Worm (Caenorhabditis elegans) whole organism, L4/young adult: Measurements from ENCODE around the gene nhr-211.

Experiments used
- W03F9.2 ChIP-seq: fragments of 150-350 bp; optimal IDR thresholded peaks from 2 replicates; lab custom pipeline; 2014; ENCODE audit warnings: missing biosample characterization, missing genetic modification characterization
- dao-5 ChIP-seq: sonication (generic microtip); optimal IDR thresholded peaks from 2 replicates; lab custom pipeline; 2016; ENCODE audit warnings: missing genotype, missing genetic modification characterization, moderate library complexity, missing compliant biosample characterization
- him-1 ChIP-seq: sonication (generic microtip); optimal IDR thresholded peaks from 2 replicates; lab custom pipeline; 2016; ENCODE audit warnings: missing genotype, missing genetic modification reagents, missing genetic modification characterization, missing compliant biosample characterization

The nhr-211 gene

ce11 chrV:462263-462662, 24.5 kb upstream of the nhr-211 start, which contains the start of gene nhr-202:
Gene nhr-202, plus strand, starts transcription at chrV:462588.
- no peak for TF ChIP-seq dao-5
- TF ChIP-seq him-1 (tag; lab: Kevin White, UChicago), result no peak
- TF ChIP-seq W03F9.2, result no peak

ce11 chrV:464800-465199, 22.0 kb upstream of the nhr-211 start, which contains the start of gene nhr-201:
Gene nhr-201, plus strand, starts transcription at chrV:464828.
- TF ChIP-seq W03F9.2 (no peak), dao-5 (no peak), him-1 (tag; lab: Kevin White, UChicago) (no peak)

ce11 chrV:465355-465754, 21.4 kb upstream of the nhr-211 start:
- TF ChIP-seq dao-5 (no peak), him-1 (tag; lab: Kevin White, UChicago) (no peak), W03F9.2 (no peak)

- TF ChIP-seq dao-5 (no peak), W03F9.2 (no peak), him-1 (tag; lab: Kevin White, UChicago) (no peak)
Measured at ce11 chrV:467507-467906, 19.3 kb upstream of the nhr-211 start.

- TF ChIP-seq dao-5 (no peak), W03F9.2 (no peak)
Measured at ce11 chrV:468460-468859, 18.3 kb upstream of the nhr-211 start, which contains the start of gene srbc-57. Gene srbc-57, minus strand, starts transcription at chrV:468560.

- TF ChIP-seq him-1 (tag; lab: Kevin White, UChicago) (no peak), dao-5 (no peak), W03F9.2 (no peak)
Measured at ce11 chrV:472589-472988, 14.2 kb upstream of the nhr-211 start, which contains the start of gene srt-31. Gene srt-31, plus strand, starts transcription at chrV:472889.

ce11 chrV:474516-474915, 12.3 kb upstream of the nhr-211 start, which contains the start of gene nhr-99:
Gene nhr-99, plus strand, starts transcription at chrV:474778.
- TF ChIP-seq him-1 (tag; lab: Kevin White, UChicago) (no peak), dao-5 (no peak), W03F9.2 (no peak)

ce11 chrV:477664-478212, 9.0 kb upstream of the nhr-211 start, which contains the start of gene nhr-55:
Gene nhr-55, plus strand, starts transcription at chrV:478162.
- TF ChIP-seq him-1 (tag; lab: Kevin White, UChicago), result no peak
- TF ChIP-seq dao-5, result no peak
- TF ChIP-seq W03F9.2, result no peak

- TF ChIP-seq dao-5 (no peak), him-1 (tag; lab: Kevin White, UChicago) (no peak), W03F9.2 (no peak)
Measured at ce11 chrV:479046-479445, 7.7 kb upstream of the nhr-211 start.

ce11 chrV:482860-483259, 3.9 kb upstream of the nhr-211 start:
- no peak for TF ChIP-seq W03F9.2
- no peak for TF ChIP-seq him-1 (tag; lab: Kevin White, UChicago)
- TF ChIP-seq dao-5, result no peak

- TF ChIP-seq him-1 (tag; lab: Kevin White, UChicago), result no peak
- no peak for TF ChIP-seq W03F9.2
- no peak for TF ChIP-seq dao-5
Measured at ce11 chrV:483289-483795, 3.4 kb upstream of the nhr-211 start, which contains the start of gene nhr-130. Gene nhr-130, minus strand, starts transcription at chrV:483339.

ce11 chrV:484285-484890, 2.4 kb upstream of the nhr-211 start, which contains the start of gene nhr-212:
Gene nhr-212, plus strand, starts transcription at chrV:484857.
- TF ChIP-seq dao-5 (no peak), him-1 (tag; lab: Kevin White, UChicago) (no peak), W03F9.2 (no peak)

- TF ChIP-seq him-1 (tag; lab: Kevin White, UChicago) (no peak), dao-5 (no peak), W03F9.2 (no peak)
Measured at ce11 chrV:487980-488379, 1.2 kb downstream of the nhr-211 start.

- no peak for TF ChIP-seq W03F9.2
Measured at ce11 chrV:489320-489719, 2.5 kb downstream of the nhr-211 start, which contains the start of gene nhr-106. Gene nhr-106, plus strand, starts transcription at chrV:489620.

- no peak for TF ChIP-seq W03F9.2
- TF ChIP-seq dao-5, result no peak
- no peak for TF ChIP-seq him-1 (tag; lab: Kevin White, UChicago)
Measured at ce11 chrV:491432-491831, 4.6 kb downstream of the nhr-211 start, which contains the start of gene str-196. Gene str-196, plus strand, starts transcription at chrV:491732.
